Fruit fly (Drosophila melanogaster) whole organism, pupa: ENCODE measurements around the gene janB.

Source experiments
- CG10348 ChIP-seq: fragments of 200-800 bp; sonication (Bioruptor generic); IDR thresholded peaks from 2 replicates; pipeline ENCODE4 v1.3.6; 2022; ENCODE audit warnings: missing biosample characterization, missing genetic modification characterization
- CG12605 ChIP-seq: fragments of 200-800 bp; sonication (Bioruptor generic); IDR thresholded peaks from 2 replicates; pipeline ENCODE4 v1.3.6; 2022; ENCODE audit warnings: missing biosample characterization, missing genetic modification characterization
- CG13204 ChIP-seq: fragments of 200-800 bp; sonication (Bioruptor generic); optimal IDR thresholded peaks from 2 replicates; lab custom pipeline; 2018; ENCODE audit warnings: missing biosample characterization, mild to moderate bottlenecking, missing genetic modification characterization, moderate library complexity
- CG14655 ChIP-seq: fragments of 200-800 bp; sonication (Bioruptor generic); optimal IDR thresholded peaks from 3 replicates; lab custom pipeline; 2017; ENCODE audit warnings: mild to moderate bottlenecking, missing biosample characterization, missing genetic modification reagents, missing genetic modification characterization
- CG15710 ChIP-seq: fragments of 200-800 bp; sonication (Bioruptor generic); optimal IDR thresholded peaks from 2 replicates; lab custom pipeline; 2018; ENCODE audit warnings: missing biosample characterization, mild to moderate bottlenecking, missing genetic modification characterization, moderate library complexity
- CG17806 ChIP-seq: fragments of 200-800 bp; sonication (Bioruptor generic); optimal IDR thresholded peaks from 2 replicates; lab custom pipeline; 2018; ENCODE audit warnings: missing biosample characterization, mild to moderate bottlenecking, missing genetic modification characterization, moderate library complexity
- CG32121 ChIP-seq: fragments of 200-800 bp; sonication (Bioruptor generic); IDR thresholded peaks from 2 replicates; pipeline ENCODE4 v1.3.6; 2022; ENCODE audit warnings: missing biosample characterization, missing genetic modification characterization
- CG34367 ChIP-seq: fragments of 200-800 bp; sonication (Bioruptor generic); optimal IDR thresholded peaks from 2 replicates; lab custom pipeline; 2018; ENCODE audit warnings: missing biosample characterization, mild to moderate bottlenecking, missing genetic modification characterization
- CG4496 ChIP-seq: fragments of 200-800 bp; sonication (Bioruptor generic); IDR thresholded peaks from 3 replicates; pipeline ENCODE4 v1.3.6; 2022; ENCODE audit warnings: missing biosample characterization, missing genetic modification characterization
- CG8159 ChIP-seq: fragments of 200-800 bp; sonication (Bioruptor generic); optimal IDR thresholded peaks from 3 replicates; lab custom pipeline; 2018; ENCODE audit warnings: missing biosample characterization, mild to moderate bottlenecking, missing genetic modification characterization, moderate library complexity
- CG8301 ChIP-seq: fragments of 200-800 bp; sonication (Bioruptor generic); optimal IDR thresholded peaks from 2 replicates; lab custom pipeline; 2018; ENCODE audit warnings: missing biosample characterization, mild to moderate bottlenecking, missing genetic modification characterization
- CG9948 ChIP-seq: fragments of 200-800 bp; sonication (Bioruptor generic); optimal IDR thresholded peaks from 2 replicates; lab custom pipeline; 2018; ENCODE audit warnings: missing biosample characterization, mild to moderate bottlenecking, missing genetic modification characterization, moderate library complexity
- D1 ChIP-seq: fragments of 200-800 bp; sonication (Bioruptor generic); optimal IDR thresholded peaks from 2 replicates; lab custom pipeline; 2018; ENCODE audit warnings: missing biosample characterization, mild to moderate bottlenecking, missing genetic modification characterization, moderate library complexity
- EcR ChIP-seq: fragments of 200-800 bp; sonication (Bioruptor generic); optimal IDR thresholded peaks from 3 replicates; lab custom pipeline; 2019; ENCODE audit warnings: missing biosample characterization, missing genetic modification characterization, mild to moderate bottlenecking, moderate library complexity, missing genetic modification reagents
- Ets98B ChIP-seq: fragments of 200-800 bp; sonication (Bioruptor generic); IDR thresholded peaks from 2 replicates; pipeline ENCODE4 v1.3.6; 2022; ENCODE audit warnings: missing biosample characterization, missing genetic modification characterization
- Pif1A ChIP-seq: fragments of 200-800 bp; sonication (Bioruptor generic); optimal IDR thresholded peaks from 3 replicates; lab custom pipeline; 2016; ENCODE audit warnings: missing biosample characterization, missing genetic modification characterization
- Pif1B ChIP-seq: fragments of 200-800 bp; sonication (Bioruptor generic); optimal IDR thresholded peaks from 3 replicates; lab custom pipeline; 2016; ENCODE audit warnings: missing biosample characterization, missing genetic modification characterization
- Snoo ChIP-seq: fragments of 200-800 bp; sonication (Bioruptor generic); optimal IDR thresholded peaks from 3 replicates; lab custom pipeline; 2017; ENCODE audit warnings: missing biosample characterization, mild to moderate bottlenecking, missing genetic modification characterization, inconsistent platforms
- fd96Ca ChIP-seq: fragments of 200-800 bp; sonication (Bioruptor generic); IDR thresholded peaks from 3 replicates; pipeline ENCODE4 v1.3.6; 2022; ENCODE audit warnings: missing biosample characterization, missing genetic modification characterization
- gl ChIP-seq: fragments of 200-800 bp; sonication (Bioruptor generic); optimal IDR thresholded peaks from 2 replicates; lab custom pipeline; 2018; ENCODE audit warnings: missing biosample characterization, mild to moderate bottlenecking, missing genetic modification characterization
- rn ChIP-seq: fragments of 200-800 bp; sonication (Bioruptor generic); IDR thresholded peaks from 2 replicates; pipeline ENCODE4 v1.3.6; 2022; ENCODE audit warnings: missing biosample characterization, missing genetic modification characterization

Gene janB

dm6 chr3R:30039494-30039893, 966 bp upstream of the janB start, which contains the start of the genes janA, Sry-alpha and Sry-beta:
Gene janA (minus strand): TSS chr3R:30039533.
Gene Sry-alpha (plus strand): TSS chr3R:30039719.
Gene Sry-beta (plus strand): TSS chr3R:30039719.
- TF ChIP-seq CG15710 (tag; lab: Kevin White, UChicago) (peak; percentile 2), fd96Ca (GFP tag; lab: Robert Waterston, UW) (no peak), CG13204 (GFP tag; lab: Kevin White, UChicago) (no peak)

DNA sequence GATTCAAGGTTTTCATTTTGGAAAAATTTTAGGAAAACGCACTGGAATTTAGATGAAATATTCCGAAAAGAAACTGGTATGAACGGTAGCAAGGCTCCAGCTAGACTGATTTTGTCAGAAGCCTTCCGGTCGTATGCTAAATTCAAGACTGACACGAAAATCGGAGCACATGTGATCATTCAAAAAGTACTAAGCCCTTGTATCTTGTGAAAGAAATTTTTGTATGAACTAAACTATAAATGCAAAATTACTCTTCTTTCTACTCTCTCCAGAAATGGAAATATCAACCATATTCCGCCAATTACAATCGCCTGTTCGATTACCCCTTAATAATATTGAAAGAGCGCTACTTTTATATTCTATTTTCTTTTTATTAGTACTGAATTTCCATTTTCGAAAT, 898 bp downstream of the janB start, which contains the start of gene ocn:
Gene ocn, minus strand, starts transcription at position 101 of the 400 bp plus-strand sequence.
- TF ChIP-seq CG10348 (GFP tag; lab: Robert Waterston, UW) = no peak

dm6 chr3R:30036609-30037008, 1.9 kb downstream of the janB start, which contains the start of gene ZIPIC:
Gene ZIPIC (minus strand): TSS chr3R:30036870.
- no peak for TF ChIP-seq CG8301 (tag; lab: Kevin White, UChicago)
- no peak for TF ChIP-seq rn (GFP tag; lab: Robert Waterston, UW)
- TF ChIP-seq Pif1A (GFP tag; lab: Kevin White, UChicago) = no peak
- TF ChIP-seq CG10348 (GFP tag; lab: Robert Waterston, UW) = no peak
- no peak for TF ChIP-seq CG14655 (GFP tag; lab: Kevin White, UChicago)
- TF ChIP-seq CG8159 (tag; lab: Kevin White, UChicago) = no peak
- no peak for TF ChIP-seq CG13204 (GFP tag; lab: Kevin White, UChicago)
- TF ChIP-seq Snoo (tag; lab: Kevin White, UChicago) = no peak
- TF ChIP-seq CG4496 (GFP tag; lab: Robert Waterston, UW) = no peak
- no peak for TF ChIP-seq CG12605 (GFP tag; lab: Robert Waterston, UW)
- TF ChIP-seq gl = no peak
- no peak for TF ChIP-seq CG32121 (GFP tag; lab: Robert Waterston, UW)
- no peak for TF ChIP-seq Pif1B
- no peak for TF ChIP-seq Ets98B (GFP tag; lab: Robert Waterston, UW)
- no peak for TF ChIP-seq CG17806 (tag; lab: Kevin White, UChicago)
- TF ChIP-seq D1 (tag; lab: Kevin White, UChicago) = no peak
- no peak for TF ChIP-seq CG9948 (tag; lab: Kevin White, UChicago)
- TF ChIP-seq fd96Ca (GFP tag; lab: Robert Waterston, UW) = no peak
- TF ChIP-seq CG15710 (tag; lab: Kevin White, UChicago) = no peak

DNA sequence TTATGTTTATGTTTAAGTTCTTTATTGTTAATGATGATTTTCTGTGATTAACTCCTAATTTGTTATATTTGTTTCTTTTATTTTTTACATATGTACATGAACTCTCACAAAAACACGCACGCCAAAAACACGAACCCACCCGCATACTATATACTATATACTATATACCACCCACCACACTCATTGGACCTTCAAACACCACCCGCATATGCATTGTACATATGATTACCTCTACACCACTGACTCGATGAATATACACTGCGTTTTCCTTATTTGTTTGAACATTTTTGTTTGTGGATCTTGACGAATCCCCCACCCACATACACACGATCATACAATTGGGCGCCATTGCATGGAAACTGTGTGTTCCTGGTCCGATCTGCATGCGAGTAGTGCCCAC, 6.2 kb downstream of the janB start:
- TF ChIP-seq CG32121 (GFP tag; lab: Robert Waterston, UW) (no peak), CG8301 (tag; lab: Kevin White, UChicago) (no peak), CG10348 (GFP tag; lab: Robert Waterston, UW) (no peak), Ets98B (GFP tag; lab: Robert Waterston, UW) (no peak), CG4496 (GFP tag; lab: Robert Waterston, UW) (no peak), CG8159 (tag; lab: Kevin White, UChicago) (no peak), gl (no peak), CG12605 (GFP tag; lab: Robert Waterston, UW) (no peak), Pif1B (no peak), D1 (tag; lab: Kevin White, UChicago) (no peak), Snoo (tag; lab: Kevin White, UChicago) (no peak), CG17806 (tag; lab: Kevin White, UChicago) (no peak), rn (GFP tag; lab: Robert Waterston, UW) (no peak), CG9948 (tag; lab: Kevin White, UChicago) (no peak), EcR (GFP tag; lab: Kevin White, UChicago) (no peak), Pif1A (GFP tag; lab: Kevin White, UChicago) (no peak), CG14655 (GFP tag; lab: Kevin White, UChicago) (no peak), CG13204 (GFP tag; lab: Kevin White, UChicago) (no peak), CG34367 (no peak), CG15710 (tag; lab: Kevin White, UChicago) (no peak)

- TF ChIP-seq CG8301 (tag; lab: Kevin White, UChicago) = no peak
- no peak for TF ChIP-seq fd96Ca (GFP tag; lab: Robert Waterston, UW)
- TF ChIP-seq Pif1B = no peak
- no peak for TF ChIP-seq CG13204 (GFP tag; lab: Kevin White, UChicago)
- no peak for TF ChIP-seq CG17806 (tag; lab: Kevin White, UChicago)
Observed at dm6 chr3R:30030061-30030460, 8.5 kb downstream of the janB start.

DNA sequence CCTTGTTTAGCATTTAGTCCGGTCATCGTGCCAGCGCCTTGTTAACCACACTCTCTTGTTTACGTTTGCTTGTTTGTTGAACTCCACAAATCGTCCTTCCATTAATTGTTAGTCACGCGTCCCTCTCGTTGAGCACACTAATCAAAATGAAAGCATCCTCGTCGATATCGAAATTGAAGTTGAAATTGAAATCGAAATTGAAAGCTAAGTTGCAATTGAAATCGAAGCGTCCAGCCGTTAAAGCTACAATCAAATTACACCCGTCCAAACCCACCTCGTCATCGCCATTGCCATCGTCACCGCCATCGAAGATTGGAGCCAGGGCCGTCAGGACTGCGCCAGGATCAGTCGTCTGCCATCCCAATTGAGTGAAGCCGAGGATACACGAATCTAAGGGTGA, 15.1 kb downstream of the janB start:
- TF ChIP-seq rn (GFP tag; lab: Robert Waterston, UW) (no peak), EcR (GFP tag; lab: Kevin White, UChicago) (no peak), fd96Ca (GFP tag; lab: Robert Waterston, UW) (no peak), CG15710 (tag; lab: Kevin White, UChicago) (no peak), CG10348 (GFP tag; lab: Robert Waterston, UW) (no peak)
- TF ChIP-seq, all 21 proteins: peak for 0
